Fruit fly (Drosophila melanogaster) whole organism, embryonic: ENCODE data around the gene Ufsp2.

ENCODE experiments used
- Aef1 ChIP-seq: fragments of 200-800 bp; sonication (Bioruptor generic); IDR thresholded peaks from 3 replicates; pipeline ENCODE4 v1.3.6; 2022; ENCODE audit warnings: missing biosample characterization, missing genetic modification characterization
- Bgb ChIP-seq: fragments of 200-800 bp; sonication (Bioruptor generic); IDR thresholded peaks from 2 replicates; pipeline ENCODE4 v1.3.6; 2022; ENCODE audit warnings: missing biosample characterization, missing genetic modification characterization; ENCODE audit not compliant: partially characterized antibody
- CG1024 ChIP-seq: fragments of 200-800 bp; sonication (Bioruptor generic); IDR thresholded peaks from 2 replicates; pipeline ENCODE4 v1.3.6; 2022; ENCODE audit warnings: missing biosample characterization, missing genetic modification characterization
- CG10274 ChIP-seq: fragments of 200-800 bp; sonication (Bioruptor generic); optimal IDR thresholded peaks from 3 replicates; lab custom pipeline; 2017; ENCODE audit warnings: missing biosample characterization, mild to moderate bottlenecking, missing genetic modification characterization
- CG10366 ChIP-seq: fragments of 200-800 bp; sonication (Bioruptor generic); IDR thresholded peaks from 2 replicates; pipeline ENCODE4 v1.3.6; 2022; ENCODE audit warnings: missing biosample characterization, missing genetic modification characterization
- CG10543 ChIP-seq: fragments of 200-800 bp; sonication (Bioruptor generic); optimal IDR thresholded peaks from 3 replicates; lab custom pipeline; 2017; ENCODE audit warnings: missing biosample characterization, mild to moderate bottlenecking, missing genetic modification characterization, moderate library complexity
- CG12769 ChIP-seq: fragments of 200-800 bp; sonication (Bioruptor generic); optimal IDR thresholded peaks from 2 replicates; lab custom pipeline; 2019; ENCODE audit warnings: missing biosample characterization, mild to moderate bottlenecking, missing genetic modification characterization, moderate library complexity
- CG13894 ChIP-seq: fragments of 200-800 bp; sonication (Bioruptor generic); optimal IDR thresholded peaks from 3 replicates; lab custom pipeline; 2018; ENCODE audit warnings: missing biosample characterization, mild to moderate bottlenecking, missing genetic modification characterization, moderate library complexity
- CG15696 ChIP-seq: fragments of 200-800 bp; sonication (Bioruptor generic); optimal IDR thresholded peaks from 2 replicates; lab custom pipeline; 2019; ENCODE audit warnings: missing biosample characterization, mild to moderate bottlenecking, missing genetic modification characterization, moderate library complexity
- CG17912 ChIP-seq: fragments of 200-800 bp; sonication (Bioruptor generic); optimal IDR thresholded peaks from 2 replicates; lab custom pipeline; 2018; ENCODE audit warnings: missing biosample characterization, mild to moderate bottlenecking, missing genetic modification characterization
- CG1832 ChIP-seq: fragments of 200-800 bp; sonication (Bioruptor generic); optimal IDR thresholded peaks from 2 replicates; lab custom pipeline; 2017; ENCODE audit warnings: missing biosample characterization, mild to moderate bottlenecking, missing genetic modification characterization, inconsistent platforms
- CG2129 ChIP-seq: fragments of 200-800 bp; sonication (Bioruptor generic); IDR thresholded peaks from 2 replicates; pipeline ENCODE4 v1.3.6; 2022; ENCODE audit warnings: missing biosample characterization, missing genetic modification characterization; ENCODE audit not compliant: partially characterized antibody
- CG30020 ChIP-seq: fragments of 200-800 bp; optimal IDR thresholded peaks from 2 replicates; lab custom pipeline; 2019; ENCODE audit warnings: missing biosample characterization, mild to moderate bottlenecking, missing genetic modification characterization, moderate library complexity
- CG31388 ChIP-seq: fragments of 200-800 bp; sonication (Bioruptor generic); optimal IDR thresholded peaks from 2 replicates; lab custom pipeline; 2016; ENCODE audit warnings: missing biosample characterization, missing genetic modification characterization
- CG31441 ChIP-seq: fragments of 200-800 bp; sonication (Bioruptor generic); IDR thresholded peaks from 2 replicates; pipeline ENCODE4 v1.3.6; 2022; ENCODE audit warnings: missing biosample characterization, missing genetic modification characterization
- CG34376 ChIP-seq: fragments of 200-800 bp; sonication (Bioruptor generic); optimal IDR thresholded peaks from 2 replicates; lab custom pipeline; 2018; ENCODE audit warnings: missing biosample characterization, mild to moderate bottlenecking, missing genetic modification characterization
- CG43689 ChIP-seq: fragments of 200-800 bp; sonication (Bioruptor generic); IDR thresholded peaks from 2 replicates; pipeline ENCODE4 v1.3.6; 2022; ENCODE audit warnings: missing biosample characterization, missing genetic modification characterization
- CG4707 ChIP-seq: fragments of 200-800 bp; sonication (Bioruptor generic); optimal IDR thresholded peaks from 2 replicates; lab custom pipeline; 2018; ENCODE audit warnings: missing biosample characterization, mild to moderate bottlenecking, missing genetic modification characterization, moderate library complexity
- CG6175 ChIP-seq: fragments of 200-800 bp; sonication (Bioruptor generic); IDR thresholded peaks from 3 replicates; pipeline ENCODE4 v1.3.6; 2022; ENCODE audit warnings: missing biosample characterization, missing genetic modification characterization
- CG6254 ChIP-seq: fragments of 200-800 bp; sonication (Bioruptor generic); optimal IDR thresholded peaks from 3 replicates; lab custom pipeline; 2017; ENCODE audit warnings: mild to moderate bottlenecking, missing biosample characterization, missing genetic modification reagents, missing genetic modification characterization
- CG6765 ChIP-seq: fragments of 200-800 bp; sonication (Bioruptor generic); optimal IDR thresholded peaks from 3 replicates; lab custom pipeline; 2017; ENCODE audit warnings: missing biosample characterization, mild to moderate bottlenecking, missing genetic modification characterization
- Drgx ChIP-seq: fragments of 200-800 bp; sonication (Bioruptor generic); IDR thresholded peaks from 2 replicates; pipeline ENCODE4 v1.3.6; 2022; ENCODE audit warnings: missing biosample characterization, missing genetic modification characterization
- Gsc ChIP-seq: fragments of 200-800 bp; sonication (Bioruptor generic); IDR thresholded peaks from 2 replicates; pipeline ENCODE4 v1.3.6; 2022; ENCODE audit warnings: missing biosample characterization, missing genetic modification characterization
- HLH4C ChIP-seq: fragments of 200-800 bp; sonication (Bioruptor generic); IDR thresholded peaks from 3 replicates; pipeline ENCODE4 v1.3.6; 2022; ENCODE audit warnings: missing biosample characterization, missing genetic modification characterization; ENCODE audit not compliant: partially characterized antibody
- Hr3 ChIP-seq: fragments of 200-800 bp; sonication (Bioruptor generic); optimal IDR thresholded peaks from 3 replicates; lab custom pipeline; 2016; ENCODE audit warnings: missing biosample characterization, missing genetic modification characterization
- Med ChIP-seq: fragments of 200-800 bp; sonication (Bioruptor generic); peaks from one replicate; lab custom pipeline; 2016; ENCODE audit warnings: missing biosample characterization, missing genetic modification characterization, mild to moderate bottlenecking, inconsistent platforms, moderate library complexity
- Oli ChIP-seq: fragments of 200-800 bp; sonication (Bioruptor generic); optimal IDR thresholded peaks from 2 replicates; lab custom pipeline; 2018; ENCODE audit warnings: missing biosample characterization, mild to moderate bottlenecking, missing genetic modification characterization, moderate library complexity
- Poxn ChIP-seq: fragments of 200-800 bp; sonication (Bioruptor generic); IDR thresholded peaks from 2 replicates; pipeline ENCODE4 v1.3.6; 2022; ENCODE audit warnings: missing biosample characterization, missing genetic modification characterization
- Rfx ChIP-seq: fragments of 200-800 bp; sonication (Bioruptor generic); IDR thresholded peaks from 2 replicates; pipeline ENCODE4 v1.3.6; 2022; ENCODE audit warnings: missing biosample characterization, missing genetic modification characterization
- Sry-β ChIP-seq: fragments of 200-800 bp; sonication (Bioruptor generic); optimal IDR thresholded peaks from 2 replicates; lab custom pipeline; 2018; ENCODE audit warnings: missing biosample characterization, mild to moderate bottlenecking, missing genetic modification characterization, moderate library complexity
- Usf ChIP-seq: fragments of 200-800 bp; sonication (Bioruptor generic); optimal IDR thresholded peaks from 2 replicates; lab custom pipeline; 2017; ENCODE audit warnings: missing genotype, missing biosample characterization, missing genetic modification characterization
- Xbp1 ChIP-seq: fragments of 200-800 bp; sonication (Bioruptor generic); optimal IDR thresholded peaks from 3 replicates; lab custom pipeline; 2016; ENCODE audit warnings: missing biosample characterization, mild to moderate bottlenecking, missing genetic modification characterization
- dimm ChIP-seq: fragments of 200-800 bp; sonication (Bioruptor generic); IDR thresholded peaks from 2 replicates; pipeline ENCODE4 v1.3.6; 2022; ENCODE audit warnings: missing biosample characterization, missing genetic modification characterization
- disco-r ChIP-seq: fragments of 200-800 bp; sonication (Bioruptor generic); optimal IDR thresholded peaks from 2 replicates; lab custom pipeline; 2016; ENCODE audit warnings: missing biosample characterization, missing genetic modification characterization
- dmrt11E ChIP-seq: fragments of 200-800 bp; sonication (Bioruptor generic); optimal IDR thresholded peaks from 3 replicates; lab custom pipeline; 2018; ENCODE audit warnings: missing biosample characterization, mild to moderate bottlenecking, missing genetic modification characterization, moderate library complexity
- hb ChIP-seq: fragments of 200-800 bp; sonication (Bioruptor generic); IDR thresholded peaks from 3 replicates; pipeline ENCODE4 v1.3.6; 2022; ENCODE audit warnings: missing biosample characterization, missing genetic modification characterization; ENCODE audit not compliant: partially characterized antibody
- hth ChIP-seq: fragments of >200 bp; optimal IDR thresholded peaks from 2 replicates; lab custom pipeline; 2017; ENCODE audit warnings: inconsistent platforms
- jigr1 ChIP-seq: fragments of 200-800 bp; sonication (Bioruptor generic); IDR thresholded peaks from 3 replicates; pipeline ENCODE4 v1.3.6; 2022; ENCODE audit warnings: missing biosample characterization, missing genetic modification characterization
- klu ChIP-seq: fragments of 200-800 bp; sonication (Bioruptor generic); IDR thresholded peaks from 2 replicates; pipeline ENCODE4 v1.3.6; 2022; ENCODE audit warnings: missing biosample characterization, missing genetic modification characterization
- lab ChIP-seq: fragments of 200-800 bp; sonication (Bioruptor generic); optimal IDR thresholded peaks from 3 replicates; lab custom pipeline; 2017; ENCODE audit warnings: missing biosample characterization, missing genetic modification characterization, mild to moderate bottlenecking, moderate library complexity, missing genetic modification reagents
- p53 ChIP-seq: fragments of 200-800 bp; sonication (Bioruptor generic); optimal IDR thresholded peaks from 2 replicates; lab custom pipeline; 2016; ENCODE audit warnings: missing biosample characterization, missing genetic modification characterization
- phol ChIP-seq: fragments of 200-800 bp; sonication (Bioruptor generic); optimal IDR thresholded peaks from 3 replicates; lab custom pipeline; 2018; ENCODE audit warnings: missing biosample characterization, mild to moderate bottlenecking, missing genetic modification characterization, moderate library complexity
- pros ChIP-seq: fragments of 200-800 bp; sonication (Bioruptor generic); optimal IDR thresholded peaks from 3 replicates; lab custom pipeline; 2019; ENCODE audit warnings: missing biosample characterization, mild to moderate bottlenecking, missing genetic modification characterization, moderate library complexity
- psq ChIP-seq: fragments of 200-800 bp; sonication (Bioruptor generic); optimal IDR thresholded peaks from 2 replicates; lab custom pipeline; 2017; ENCODE audit warnings: missing biosample characterization, missing genetic modification characterization
- slbo ChIP-seq: fragments of 200-800 bp; sonication (Bioruptor generic); IDR thresholded peaks from 2 replicates; pipeline ENCODE4 v1.3.6; 2022; ENCODE audit warnings: missing biosample characterization, missing genetic modification characterization
- so ChIP-seq: fragments of 200-800 bp; sonication (Bioruptor generic); IDR thresholded peaks from 3 replicates; pipeline ENCODE4 v1.3.6; 2022; ENCODE audit warnings: missing biosample characterization, missing genetic modification characterization
- sug ChIP-seq: fragments of 200-800 bp; optimal IDR thresholded peaks from 2 replicates; lab custom pipeline; 2019; ENCODE audit warnings: missing biosample characterization, mild to moderate bottlenecking, missing genetic modification characterization, moderate library complexity
- tap ChIP-seq: fragments of 200-800 bp; optimal IDR thresholded peaks from 3 replicates; lab custom pipeline; 2019; ENCODE audit warnings: missing biosample characterization, mild to moderate bottlenecking, missing genetic modification characterization, moderate library complexity
- tna ChIP-seq: fragments of 200-800 bp; sonication (Bioruptor generic); IDR thresholded peaks from 2 replicates; pipeline ENCODE4 v1.3.6; 2022; ENCODE audit warnings: missing biosample characterization, missing genetic modification characterization; ENCODE audit not compliant: partially characterized antibody
- vvl ChIP-seq: fragments of 200-800 bp; sonication (Bioruptor generic); IDR thresholded peaks from 2 replicates; pipeline ENCODE4 v1.3.6; 2022; ENCODE audit warnings: missing biosample characterization, missing genetic modification characterization
- zfh2 ChIP-seq: fragments of 200-800 bp; sonication (Bioruptor generic); optimal IDR thresholded peaks from 2 replicates; lab custom pipeline; 2016; ENCODE audit warnings: missing biosample characterization, missing genetic modification characterization

Ufsp2 gene

DNA sequence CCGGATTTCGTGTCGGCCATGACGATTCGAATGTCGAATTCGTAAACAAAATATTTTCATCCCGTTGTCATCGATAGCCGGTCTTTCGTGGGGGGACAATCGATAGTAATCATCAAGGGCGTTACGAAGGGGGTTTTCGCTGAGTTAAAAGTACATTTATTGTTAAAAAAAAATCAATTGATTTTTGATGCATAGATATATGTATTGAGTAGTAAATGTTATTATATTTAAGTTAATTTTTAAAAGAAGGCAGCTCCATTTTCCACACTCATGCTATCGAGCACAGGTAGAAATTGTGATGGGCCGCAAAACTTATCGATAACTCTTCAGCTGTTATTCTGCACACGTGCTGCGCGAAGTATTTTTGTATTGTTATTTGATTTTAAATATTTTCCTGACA, 4.1 kb downstream of the Ufsp2 start, which contains the start of the genes mrn and CG12301 (continued):
- peak; percentile 89 for TF ChIP-seq hb (GFP tag; lab: Robert Waterston, UW)
- TF ChIP-seq tap (tag; lab: Kevin White, UChicago) = no peak
- peak; percentile 44 for TF ChIP-seq psq (GFP tag; lab: Kevin White, UChicago)
- no peak for TF ChIP-seq CG6254 (GFP tag; lab: Kevin White, UChicago)
- peak; percentile 19 for TF ChIP-seq CG31388 (GFP tag; lab: Kevin White, UChicago)
- TF ChIP-seq Poxn = no peak
- peak; percentile 40 for TF ChIP-seq CG34376 (GFP tag; lab: Kevin White, UChicago)
- TF ChIP-seq Usf (GFP tag; lab: Kevin White, UChicago) = peak; percentile 23
- TF ChIP-seq Xbp1 (GFP tag; lab: Kevin White, UChicago) = peak; percentile 83
- TF ChIP-seq HLH4C (GFP tag; lab: Robert Waterston, UW) = peak; percentile 95
- peak; percentile 89 for TF ChIP-seq phol (tag; lab: Kevin White, UChicago)
- TF ChIP-seq Bgb (GFP tag; lab: Robert Waterston, UW) = peak; percentile 87
- TF ChIP-seq Aef1 (GFP tag; lab: Robert Waterston, UW) = peak; percentile 92
- no peak for TF ChIP-seq CG4707 (GFP tag; lab: Kevin White, UChicago)
- peak; percentile 81 for TF ChIP-seq CG10366
- TF ChIP-seq sug (tag; lab: Kevin White, UChicago) = no peak
- TF ChIP-seq CG15696 (tag; lab: Kevin White, UChicago) = peak; percentile 7
- peak; percentile 90 for TF ChIP-seq CG2129
- no peak for TF ChIP-seq CG12769 (tag; lab: Kevin White, UChicago)
- peak; percentile 36 for TF ChIP-seq dmrt11E (tag; lab: Kevin White, UChicago)
- peak; percentile 84 for TF ChIP-seq tna (GFP tag; lab: Robert Waterston, UW)
- no peak for TF ChIP-seq pros
- no peak for TF ChIP-seq Oli (tag; lab: Kevin White, UChicago)
- TF ChIP-seq CG6765 (GFP tag; lab: Kevin White, UChicago) = no peak
- peak; percentile 92 for TF ChIP-seq Drgx (GFP tag; lab: Robert Waterston, UW)
- TF ChIP-seq CG10274 (GFP tag; lab: Kevin White, UChicago) = no peak
- no peak for TF ChIP-seq Sry-β (GFP tag; lab: Kevin White, UChicago)
- TF ChIP-seq dimm (GFP tag; lab: Robert Waterston, UW) = no peak
- peak; percentile 90 for TF ChIP-seq CG6175 (GFP tag; lab: Robert Waterston, UW)
- no peak for TF ChIP-seq CG1832 (GFP tag; lab: Kevin White, UChicago)
- TF ChIP-seq CG43689 (GFP tag; lab: Robert Waterston, UW) = no peak
- TF ChIP-seq lab (GFP tag; lab: Kevin White, UChicago) = no peak
- TF ChIP-seq CG1024 (GFP tag; lab: Robert Waterston, UW) = peak; percentile 34; the same call in 1 of the 2 replicates
- no peak for TF ChIP-seq CG31441
- TF ChIP-seq hth = no peak
- no peak for TF ChIP-seq p53 (GFP tag; lab: Kevin White, UChicago)
- TF ChIP-seq CG30020 = peak; percentile 59
- no peak for TF ChIP-seq CG10543 (GFP tag; lab: Kevin White, UChicago)
- TF ChIP-seq Gsc (GFP tag; lab: Robert Waterston, UW) = peak; percentile 60; the same call in 1 of the 2 replicates
- TF ChIP-seq jigr1 (GFP tag; lab: Robert Waterston, UW) = peak; percentile 73; the same call in 2 of the 3 replicates
- no peak for TF ChIP-seq CG13894 (tag; lab: Kevin White, UChicago)
- TF ChIP-seq vvl = peak; percentile 93
- TF ChIP-seq zfh2 (GFP tag; lab: Kevin White, UChicago) = peak; percentile 78
- no peak for TF ChIP-seq CG17912 (GFP tag; lab: Kevin White, UChicago)
- TF ChIP-seq Hr3 (GFP tag; lab: Kevin White, UChicago) = peak; percentile 68
- peak; percentile 94 for TF ChIP-seq slbo (GFP tag; lab: Robert Waterston, UW)
- peak; percentile 15 for TF ChIP-seq disco-r
- TF ChIP-seq Rfx (GFP tag; lab: Robert Waterston, UW) = peak; percentile 97
- peak; percentile 79 for TF ChIP-seq so (GFP tag; lab: Robert Waterston, UW)
- peak; percentile 86 for TF ChIP-seq klu (GFP tag; lab: Robert Waterston, UW)
- TF ChIP-seq Med (GFP tag; lab: Kevin White, UChicago) = peak; percentile 91
